Worm (Caenorhabditis elegans): ENCODE measurements around the gene Y47C4A.1.

- TF ChIP-seq unc-62 (GFP tag; optimal IDR thresholded peaks at IDR 0.05) (no peak), pag-3 (tag; optimal IDR thresholded peaks at IDR 0.05; ENCODE audit: borderline replicate concordance, insufficient read depth) (no peak), alr-1 (tag; optimal IDR thresholded peaks at IDR 0.05; ENCODE audit: borderline replicate concordance) (no peak), ceh-82 (tag; optimal IDR thresholded peaks at IDR 0.05) (no peak), ceh-8 (GFP tag; optimal IDR thresholded peaks at IDR 0.05) (no peak), unc-98 (GFP tag; IDR thresholded peaks at IDR 0.05) (no peak), jun-1 (tag; optimal IDR thresholded peaks at IDR 0.05) (no peak), elt-3 (tag; optimal IDR thresholded peaks at IDR 0.05) (peak in 1 of 6 experiments; percentile 51)
These were observed 26.2 kb upstream of the Y47C4A.1 start for ce11 chrX:312238-312637.

Data from whole organism, L1 larva.